Worm (Caenorhabditis elegans) whole organism, L4 larva: ENCODE measurements around the gene rig-4.

Experiments
- F37D6.2 ChIP-seq: sonication (generic microtip); optimal IDR thresholded peaks from 2 replicates; lab custom pipeline; 2016; ENCODE audit warnings: mild to moderate bottlenecking, missing genetic modification characterization, missing compliant biosample characterization
- T20F7.1 ChIP-seq: fragments of 200-800 bp; sonication (Bioruptor generic); optimal IDR thresholded peaks from 2 replicates; lab custom pipeline; 2018; ENCODE audit warnings: mild to moderate bottlenecking, missing genetic modification characterization, missing compliant biosample characterization
- ZK546.5 ChIP-seq, 2 experiments: sonication (generic microtip); optimal IDR thresholded peaks; 2 replicates each; lab custom pipeline; 2017; ENCODE audit warnings: missing biosample characterization in 2 of 2, missing genetic modification characterization in 2 of 2
- aha-1 ChIP-seq: fragments of 150-350 bp; peaks from one replicate; lab custom pipeline; 2014; ENCODE audit warnings: missing biosample characterization, missing genetic modification characterization
- arid-1 ChIP-seq: fragments of 200-800 bp; sonication (Bioruptor generic); conservative IDR thresholded peaks from 2 replicates; pipeline ENCODE4 v1.3.6; 2022; ENCODE audit warnings: missing genetic modification reagents, missing genetic modification characterization, missing compliant biosample characterization
- ceh-82 ChIP-seq: sonication (generic microtip); optimal IDR thresholded peaks from 2 replicates; lab custom pipeline; 2017; ENCODE audit warnings: missing biosample characterization, missing genetic modification characterization
- daf-8 ChIP-seq: fragments of 200-800 bp; sonication (Bioruptor generic); IDR thresholded peaks from 2 replicates; pipeline ENCODE4 v1.3.6; 2022; ENCODE audit warnings: missing genetic modification characterization, missing compliant biosample characterization
- dve-1 ChIP-seq: sonication (generic microtip); optimal IDR thresholded peaks from 2 replicates; lab custom pipeline; 2017; ENCODE audit warnings: antibody characterized with exemption, mild to moderate bottlenecking, missing genetic modification characterization, missing compliant biosample characterization; ENCODE audit not compliant: insufficient read depth
- egl-27 ChIP-seq: sonication (generic microtip); optimal IDR thresholded peaks from 3 replicates; lab custom pipeline; 2017; ENCODE audit warnings: missing biosample characterization, missing genetic modification reagents, missing genetic modification characterization
- hlh-30 ChIP-seq: sonication (generic microtip); optimal IDR thresholded peaks from 2 replicates; lab custom pipeline; 2017; ENCODE audit warnings: antibody characterized with exemption, mild to moderate bottlenecking, missing genetic modification characterization, missing compliant biosample characterization; ENCODE audit not compliant: insufficient read depth
- lim-7 ChIP-seq: fragments of 200-800 bp; sonication (Bioruptor generic); IDR thresholded peaks from 2 replicates; pipeline ENCODE4 v1.3.6; 2022; ENCODE audit warnings: missing genetic modification characterization, missing compliant biosample characterization
- lin-1 ChIP-seq: fragments of 200-800 bp; sonication (Bioruptor generic); IDR thresholded peaks from 2 replicates; pipeline ENCODE4 v1.3.6; 2022; ENCODE audit warnings: missing genetic modification reagents, missing genetic modification characterization, missing compliant biosample characterization
- lin-29 ChIP-seq: fragments of 200-800 bp; sonication (Bioruptor generic); IDR thresholded peaks from 2 replicates; pipeline ENCODE4 v1.3.6; 2022; ENCODE audit warnings: missing genetic modification reagents, missing genetic modification characterization, missing compliant biosample characterization
- lin-38 ChIP-seq: fragments of 200-800 bp; sonication (Bioruptor generic); IDR thresholded peaks from 2 replicates; pipeline ENCODE4 v1.3.6; 2022; ENCODE audit warnings: missing genetic modification reagents, missing genetic modification characterization, missing compliant biosample characterization
- mdl-1 ChIP-seq, 2 experiments: fragments of 150-350 bp in 1 of 2; sonication (generic microtip) in 1 of 2; optimal IDR thresholded peaks; 2 replicates each; lab custom pipeline; 2014 to 2017; ENCODE audit warnings: missing biosample characterization in 2 of 2, missing genetic modification characterization in 2 of 2
- mep-1 ChIP-seq: fragments of 150-350 bp; sonication (generic microtip); optimal IDR thresholded peaks from 3 replicates; lab custom pipeline; 2014; ENCODE audit warnings: missing biosample characterization, missing genetic modification characterization
- mes-2 ChIP-seq: sonication (generic microtip); optimal IDR thresholded peaks from 2 replicates; lab custom pipeline; 2016; ENCODE audit warnings: missing genotype, mild to moderate bottlenecking, missing genetic modification characterization, missing compliant biosample characterization; ENCODE audit not compliant: poor library complexity, severe bottlenecking
- nhr-25 ChIP-seq: sonication (generic microtip); optimal IDR thresholded peaks from 2 replicates; lab custom pipeline; 2017; ENCODE audit warnings: missing genetic modification characterization, mild to moderate bottlenecking, missing compliant biosample characterization, antibody characterized with exemption, moderate library complexity, borderline replicate concordance; ENCODE audit not compliant: insufficient read depth
- nhr-28 ChIP-seq: fragments of 150-350 bp; optimal IDR thresholded peaks from 2 replicates; lab custom pipeline; 2014; ENCODE audit warnings: missing biosample characterization, missing genetic modification characterization
- nhr-41 ChIP-seq: fragments of 200-800 bp; sonication (Bioruptor generic); IDR thresholded peaks from 2 replicates; pipeline ENCODE4 v1.3.6; 2022; ENCODE audit warnings: missing genetic modification reagents, missing genetic modification characterization, missing compliant biosample characterization
- nhr-42 ChIP-seq: fragments of 200-800 bp; sonication (Bioruptor generic); IDR thresholded peaks from 2 replicates; pipeline ENCODE4 v1.3.6; 2022; ENCODE audit warnings: missing genetic modification characterization, missing compliant biosample characterization
- nhr-77 ChIP-seq: fragments of 150-350 bp; optimal IDR thresholded peaks from 2 replicates; lab custom pipeline; 2014; ENCODE audit warnings: missing biosample characterization, missing genetic modification characterization
- pha-4 ChIP-seq, 2 experiments: fragments of 150-350 bp in 1 of 2; fragments of 200-800 bp in 1 of 2; sonication (Bioruptor generic) in 1 of 2; IDR thresholded peaks in 1 of 2; optimal IDR thresholded peaks in 1 of 2; 2 replicates each; pipeline versions ENCODE4 v1.3.6 to Lab custom; 2014 to 2022; ENCODE audit warnings: missing genetic modification characterization in 2 of 2, missing genetic modification reagents in 2 of 2, missing biosample characterization in 1 of 2, missing compliant biosample characterization in 1 of 2
- pqm-1 ChIP-seq: sonication (generic microtip); optimal IDR thresholded peaks from 2 replicates; lab custom pipeline; 2017; ENCODE audit warnings: missing biosample characterization, missing genetic modification characterization
- rbr-2 ChIP-seq: sonication (generic microtip); optimal IDR thresholded peaks from 2 replicates; lab custom pipeline; 2016; ENCODE audit warnings: missing genotype, missing genetic modification characterization, missing compliant biosample characterization
- snpc-4 ChIP-seq: fragments of 150-350 bp; optimal IDR thresholded peaks from 2 replicates; lab custom pipeline; 2014; ENCODE audit warnings: missing biosample characterization, missing genetic modification characterization
- spr-1 ChIP-seq: sonication (generic microtip); optimal IDR thresholded peaks from 2 replicates; lab custom pipeline; 2016; ENCODE audit warnings: mild to moderate bottlenecking, missing genetic modification characterization, missing compliant biosample characterization
- unc-130 ChIP-seq: sonication (generic microtip); optimal IDR thresholded peaks from 2 replicates; lab custom pipeline; 2016; ENCODE audit warnings: missing genetic modification reagents, missing genetic modification characterization, missing compliant biosample characterization
- unc-62 ChIP-seq, 3 experiments: fragments of 150-350 bp in 1 of 3; sonication (generic microtip); optimal IDR thresholded peaks in 2 of 3; peaks in 1 of 3; 1 replicate in 1 of 3; 2 replicates in 2 of 3; lab custom pipeline; 2014 to 2017; ENCODE audit warnings: missing biosample characterization in 3 of 3, missing genetic modification characterization in 3 of 3, missing genetic modification reagents in 3 of 3, missing genotype in 1 of 3
- zag-1 ChIP-seq: fragments of 150-350 bp; optimal IDR thresholded peaks from 2 replicates; lab custom pipeline; 2014; ENCODE audit warnings: missing biosample characterization, missing genetic modification characterization
- ztf-11 ChIP-seq: fragments of 150-350 bp; optimal IDR thresholded peaks from 2 replicates; lab custom pipeline; 2014; ENCODE audit warnings: missing biosample characterization, missing genetic modification characterization

The rig-4 gene

DNA sequence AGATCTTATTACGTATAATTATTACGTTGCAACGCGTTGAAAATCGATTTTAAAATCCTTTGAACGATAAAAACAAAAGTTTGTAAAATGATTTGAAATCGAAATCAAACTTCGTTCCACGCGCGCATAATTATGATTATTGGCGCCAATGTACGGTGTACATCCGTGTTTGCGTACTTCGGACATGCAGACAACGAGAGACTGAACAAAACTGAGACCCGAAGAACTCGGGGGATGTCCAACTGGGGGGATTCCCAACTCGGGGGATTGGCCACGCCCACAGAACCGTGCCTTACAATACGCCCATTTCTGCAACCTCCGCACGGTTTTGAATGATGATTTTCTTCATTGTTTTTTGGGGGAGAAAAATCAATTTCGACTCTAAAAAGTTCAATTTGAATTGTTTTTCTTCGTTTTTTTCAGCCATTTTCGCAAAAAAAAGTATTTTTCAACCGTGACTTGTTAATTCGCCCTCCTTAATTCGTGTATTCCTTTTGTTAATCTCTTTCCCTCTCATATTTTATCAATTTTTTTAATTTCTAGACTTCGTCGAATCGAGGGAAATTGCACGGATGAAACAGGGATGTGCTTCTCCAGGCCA, 56.9 kb downstream of the rig-4 start, which contains the start of gene F20D12.12 (continued):
- TF ChIP-seq lim-7 = peak; percentile 50; the same call in 1 of the 2 replicates

DNA sequence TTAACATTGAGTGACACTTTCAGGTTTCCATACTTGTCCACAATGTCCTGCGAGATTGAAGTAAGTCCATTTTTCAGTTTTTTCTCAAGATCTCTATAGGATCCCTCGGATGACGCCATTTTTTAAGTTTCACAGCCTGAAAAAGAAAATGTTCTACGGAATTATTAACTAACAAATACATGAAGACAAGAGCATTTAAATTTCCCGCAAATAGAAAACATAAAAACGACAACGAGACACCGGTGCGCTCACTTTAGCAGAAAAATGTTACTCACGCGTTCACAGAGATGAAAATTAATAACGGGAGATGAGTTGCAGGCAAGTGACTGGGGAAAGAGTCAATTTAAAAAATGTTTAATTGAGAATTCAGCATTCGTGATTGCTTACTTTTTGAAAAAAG, 57.5 kb downstream of the rig-4 start, which contains the start of gene czw-1:
Gene czw-1, minus strand, starts transcription at position 369 of the 400 bp plus-strand sequence.
- peak; percentile 71 for TF ChIP-seq T20F7.1
- peak; percentile 12 for TF ChIP-seq mes-2 (tag; lab: Kevin White, UChicago)
- TF ChIP-seq ceh-82 (tag; lab: Kevin White, UChicago) = no peak
- no peak for TF ChIP-seq unc-130 (GFP tag; lab: Kevin White, UChicago)
- TF ChIP-seq zag-1 (tag; lab: Kevin White, UChicago) = no peak
- TF ChIP-seq, all 104 proteins: peak for 2

DNA sequence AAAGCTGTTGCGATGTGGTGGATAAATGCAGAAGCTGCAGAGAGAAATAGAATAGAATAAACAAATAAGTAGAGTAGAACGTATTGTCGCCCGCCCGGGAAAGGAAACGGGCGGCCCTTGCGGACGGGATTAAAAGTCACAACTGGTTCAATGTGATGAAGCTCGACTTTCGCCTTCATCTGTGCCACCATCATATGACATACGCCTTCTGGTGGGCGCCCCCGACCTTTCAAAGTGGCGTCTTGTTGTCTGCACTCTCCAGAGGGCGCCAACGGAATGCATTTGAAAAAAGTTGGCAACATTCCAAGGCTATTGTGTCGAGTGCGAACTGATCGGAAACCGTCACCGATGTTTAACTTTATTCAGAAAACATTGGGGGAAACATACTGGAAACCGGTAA, 60.6 kb downstream of the rig-4 start:
- TF ChIP-seq snpc-4 (no peak), nhr-41 (GFP tag; lab: Robert Waterston, UW) (no peak), F37D6.2 (no peak), lin-29 (GFP tag; lab: Robert Waterston, UW) (no peak), mes-2 (tag; lab: Kevin White, UChicago) (no peak), dve-1 (tag; lab: Kevin White, UChicago) (no peak), rbr-2 (tag; lab: Kevin White, UChicago) (no peak), nhr-42 (GFP tag; lab: Robert Waterston, UW) (no peak), spr-1 (tag; lab: Kevin White, UChicago) (no peak), pha-4 (GFP tag; IDR thresholded peaks at IDR 0.05; lab: Robert Waterston, UW) (no peak), pha-4 (tag; optimal IDR thresholded peaks at IDR 0.05; lab: Kevin White, UChicago) (no peak), pqm-1 (no peak), daf-8 (GFP tag; lab: Robert Waterston, UW) (no peak), ztf-11 (tag; lab: Kevin White, UChicago) (no peak), mep-1 (tag; lab: Kevin White, UChicago) (peak; percentile 28), lin-1 (no peak), egl-27 (tag; lab: Kevin White, UChicago) (no peak), nhr-28 (tag; lab: Kevin White, UChicago) (no peak), hlh-30 (tag; lab: Kevin White, UChicago) (peak; percentile 57), nhr-25 (no peak), lin-38 (GFP tag; lab: Robert Waterston, UW) (no peak), arid-1 (GFP tag; lab: Robert Waterston, UW) (no peak), aha-1 (no peak), ZK546.5 (tag; optimal IDR thresholded peaks at IDR 0.05; lab: Kevin White, UChicago) (no peak), mdl-1 (tag; optimal IDR thresholded peaks at IDR 0.05; lab: Kevin White, UChicago) (no peak), nhr-77 (tag; lab: Kevin White, UChicago) (no peak), unc-62 (GFP tag; optimal IDR thresholded peaks at IDR 0.05 in 1 of 2; lab: Kevin White, UChicago) (peak in 1 of 2 experiments; percentile 61), unc-62 (tag; optimal IDR thresholded peaks at IDR 0.05; lab: Kevin White, UChicago) (no peak)
